Worm (Caenorhabditis elegans): ENCODE measurements around the gene gcy-19.

ce11 chrII:3225200-3225599, 34.0 kb downstream of the gcy-19 start, which contains the start of gene ZC239.16:
- TF ChIP-seq tbx-2 (tag; optimal IDR thresholded peaks at IDR 0.05) (no peak), nfya-1 (tag; optimal IDR thresholded peaks at IDR 0.05) (no peak), ceh-22 (tag; optimal IDR thresholded peaks at IDR 0.05) (no peak), sox-2 (GFP tag; IDR thresholded peaks at IDR 0.05) (no peak), dmd-4 (tag; optimal IDR thresholded peaks at IDR 0.05; ENCODE audit: borderline replicate concordance) (no peak), unc-42 (tag; optimal IDR thresholded peaks at IDR 0.05) (no peak), elt-2 (tag; optimal IDR thresholded peaks at IDR 0.05) (no peak), odd-2 (tag; optimal IDR thresholded peaks at IDR 0.05) (no peak), fkh-10 (GFP tag; optimal IDR thresholded peaks at IDR 0.05) (no peak), F13H6.1 (tag; optimal IDR thresholded peaks at IDR 0.05) (no peak), hlh-30 (tag; optimal IDR thresholded peaks at IDR 0.05; ENCODE audit: insufficient read depth) (no peak), K02D7.2 (tag; optimal IDR thresholded peaks at IDR 0.05) (no peak)

Measured in whole organism, late embryonic.